Worm (Caenorhabditis elegans) whole organism, young adult: Measurements from ENCODE around the gene idi-1.

Experiments used
- B0019.2 ChIP-seq: fragments of 200-800 bp; sonication (Bioruptor generic); conservative IDR thresholded peaks from 2 replicates; pipeline ENCODE4 v1.3.6; 2022; ENCODE audit warnings: missing genetic modification reagents, missing genetic modification characterization, missing compliant biosample characterization
- B0261.1 ChIP-seq: sonication (generic microtip); optimal IDR thresholded peaks from 2 replicates; lab custom pipeline; 2016; ENCODE audit warnings: mild to moderate bottlenecking, missing genetic modification characterization, moderate library complexity, missing compliant biosample characterization
- F33H1.4 ChIP-seq: fragments of 200-800 bp; sonication (Bioruptor generic); IDR thresholded peaks from 2 replicates; pipeline ENCODE4 v1.3.6; 2022; ENCODE audit warnings: missing genetic modification reagents, missing genetic modification characterization, missing compliant biosample characterization
- F49E8.2 ChIP-seq: sonication (generic microtip); optimal IDR thresholded peaks from 3 replicates; lab custom pipeline; 2017; ENCODE audit warnings: missing genetic modification characterization, mild to moderate bottlenecking, missing compliant biosample characterization, antibody characterized with exemption, moderate library complexity; ENCODE audit not compliant: insufficient read depth
- Y67H2A.10 ChIP-seq: fragments of 200-800 bp; sonication (Bioruptor generic); conservative IDR thresholded peaks from 2 replicates; pipeline ENCODE4 v1.3.6; 2022; ENCODE audit warnings: missing genetic modification reagents, missing genetic modification characterization, missing compliant biosample characterization
- Y79H2A.3 ChIP-seq: fragments of 200-800 bp; sonication (Bioruptor generic); conservative IDR thresholded peaks from 2 replicates; pipeline ENCODE4 v1.3.6; 2022; ENCODE audit warnings: missing genetic modification reagents, missing genetic modification characterization, missing compliant biosample characterization
- ZK185.1 ChIP-seq: sonication (generic microtip); optimal IDR thresholded peaks from 2 replicates; lab custom pipeline; 2016; ENCODE audit warnings: mild to moderate bottlenecking, missing genetic modification characterization, missing compliant biosample characterization; ENCODE audit not compliant: poor library complexity, severe bottlenecking
- akir-1 ChIP-seq: fragments of 200-800 bp; sonication (Bioruptor generic); optimal IDR thresholded peaks from 2 replicates; lab custom pipeline; 2018; ENCODE audit warnings: mild to moderate bottlenecking, missing genetic modification characterization, moderate library complexity, missing compliant biosample characterization
- ama-1 ChIP-seq, 3 experiments: fragments of 150-350 bp in 1 of 3; sonication (generic microtip) in 2 of 3; optimal IDR thresholded peaks; 2 replicates each; lab custom pipeline; 2014 to 2018; ENCODE audit warnings: missing biosample characterization in 2 of 3, missing genetic modification characterization in 2 of 3, missing genetic modification reagents in 2 of 3
- aptf-3 ChIP-seq: fragments of 200-800 bp; sonication (Bioruptor generic); IDR thresholded peaks from 2 replicates; pipeline ENCODE4 v1.3.6; 2022; ENCODE audit warnings: missing genetic modification characterization, missing compliant biosample characterization
- attf-3 ChIP-seq: fragments of 200-800 bp; sonication (Bioruptor generic); conservative IDR thresholded peaks from 2 replicates; pipeline ENCODE4 v1.3.6; 2022; ENCODE audit warnings: missing genetic modification reagents, missing genetic modification characterization, missing compliant biosample characterization
- attf-6 ChIP-seq: fragments of 200-800 bp; sonication (Bioruptor generic); IDR thresholded peaks from 2 replicates; pipeline ENCODE4 v1.3.6; 2022; ENCODE audit warnings: missing genetic modification reagents, missing genetic modification characterization, missing compliant biosample characterization
- cebp-1 ChIP-seq, 2 experiments: fragments of 200-800 bp in 1 of 2; sonication (Bioruptor generic) in 1 of 2; sonication (generic microtip) in 1 of 2; IDR thresholded peaks in 1 of 2; optimal IDR thresholded peaks in 1 of 2; 2 replicates each; pipeline versions ENCODE4 v1.3.6 to Lab custom; 2017 to 2022; ENCODE audit warnings: missing compliant biosample characterization in 2 of 2, missing genetic modification characterization in 2 of 2, mild to moderate bottlenecking in 1 of 2, missing genetic modification reagents in 1 of 2, moderate library complexity in 1 of 2
- cebp-2 ChIP-seq: fragments of 200-800 bp; sonication (Bioruptor generic); IDR thresholded peaks from 2 replicates; pipeline ENCODE4 v1.3.6; 2022; ENCODE audit warnings: missing genetic modification characterization, missing compliant biosample characterization
- ceh-100 ChIP-seq: fragments of 200-800 bp; sonication (Bioruptor generic); IDR thresholded peaks from 2 replicates; pipeline ENCODE4 v1.3.6; 2022; ENCODE audit warnings: missing genetic modification reagents, missing genetic modification characterization, missing compliant biosample characterization
- ceh-40 ChIP-seq: fragments of 200-800 bp; sonication (Bioruptor generic); IDR thresholded peaks from 2 replicates; pipeline ENCODE4 v1.3.6; 2022; ENCODE audit warnings: missing genetic modification characterization, missing compliant biosample characterization
- ceh-79 ChIP-seq: sonication (generic microtip); optimal IDR thresholded peaks from 2 replicates; lab custom pipeline; 2017; ENCODE audit warnings: mild to moderate bottlenecking, missing genetic modification characterization, missing compliant biosample characterization
- chd-7 ChIP-seq: sonication (generic microtip); optimal IDR thresholded peaks from 2 replicates; lab custom pipeline; 2016; ENCODE audit warnings: mild to moderate bottlenecking, missing genetic modification characterization, moderate library complexity, missing compliant biosample characterization
- dox-1 ChIP-seq: fragments of 200-800 bp; sonication (Bioruptor generic); IDR thresholded peaks from 2 replicates; pipeline ENCODE4 v1.3.6; 2022; ENCODE audit warnings: missing genetic modification reagents, missing genetic modification characterization, missing compliant biosample characterization
- efl-1 ChIP-seq: fragments of 150-350 bp; optimal IDR thresholded peaks from 2 replicates; lab custom pipeline; 2014; ENCODE audit warnings: missing biosample characterization, missing genetic modification reagents, missing genetic modification characterization
- egl-18 ChIP-seq: fragments of 200-800 bp; sonication (Bioruptor generic); IDR thresholded peaks from 2 replicates; pipeline ENCODE4 v1.3.6; 2022; ENCODE audit warnings: missing genetic modification reagents, missing genetic modification characterization, missing compliant biosample characterization
- ekl-4 ChIP-seq: fragments of 200-800 bp; sonication (Bioruptor generic); IDR thresholded peaks from 2 replicates; pipeline ENCODE4 v1.3.6; 2022; ENCODE audit warnings: missing genetic modification reagents, missing genetic modification characterization, missing compliant biosample characterization
- hlh-12 ChIP-seq: sonication (generic microtip); optimal IDR thresholded peaks from 2 replicates; lab custom pipeline; 2016; ENCODE audit warnings: missing genetic modification characterization, missing compliant biosample characterization
- hlh-26 ChIP-seq: fragments of 200-800 bp; sonication (Bioruptor generic); conservative IDR thresholded peaks from 2 replicates; pipeline ENCODE4 v1.3.6; 2022; ENCODE audit warnings: missing genetic modification reagents, missing genetic modification characterization, missing compliant biosample characterization
- hmg-1.2 ChIP-seq: fragments of 200-800 bp; sonication (Bioruptor generic); IDR thresholded peaks from 2 replicates; pipeline ENCODE4 v1.3.6; 2022; ENCODE audit warnings: missing genetic modification reagents, missing genetic modification characterization, missing compliant biosample characterization
- lag-1 ChIP-seq: fragments of 200-800 bp; sonication (Bioruptor generic); IDR thresholded peaks from 2 replicates; pipeline ENCODE4 v1.3.6; 2022; ENCODE audit warnings: missing genetic modification reagents, missing genetic modification characterization, missing compliant biosample characterization
- lir-1 ChIP-seq: fragments of 200-800 bp; sonication (Bioruptor generic); conservative IDR thresholded peaks from 2 replicates; pipeline ENCODE4 v1.3.6; 2022; ENCODE audit warnings: missing genetic modification reagents, missing genetic modification characterization, missing compliant biosample characterization
- madf-6 ChIP-seq: fragments of 200-800 bp; sonication (Bioruptor generic); IDR thresholded peaks from 2 replicates; pipeline ENCODE4 v1.3.6; 2022; ENCODE audit warnings: missing genetic modification reagents, missing genetic modification characterization, missing compliant biosample characterization
- mcd-1 ChIP-seq: fragments of 200-800 bp; sonication (Bioruptor generic); IDR thresholded peaks from 2 replicates; pipeline ENCODE4 v1.3.6; 2022; ENCODE audit warnings: missing genetic modification reagents, missing genetic modification characterization, missing compliant biosample characterization
- mel-28 ChIP-seq: sonication (generic microtip); optimal IDR thresholded peaks from 2 replicates; lab custom pipeline; 2016; ENCODE audit warnings: borderline replicate concordance, mild to moderate bottlenecking, missing genetic modification characterization, missing compliant biosample characterization
- mes-4 ChIP-seq: sonication (generic microtip); optimal IDR thresholded peaks from 2 replicates; lab custom pipeline; 2016; ENCODE audit warnings: missing genotype, missing genetic modification characterization, missing compliant biosample characterization
- nfya-1 ChIP-seq: sonication (generic microtip); optimal IDR thresholded peaks from 2 replicates; lab custom pipeline; 2017; ENCODE audit warnings: antibody characterized with exemption, missing compliant biosample characterization, missing genetic modification characterization, borderline replicate concordance; ENCODE audit not compliant: insufficient read depth
- nhr-179 ChIP-seq: sonication (generic microtip); optimal IDR thresholded peaks from 2 replicates; lab custom pipeline; 2016; ENCODE audit warnings: mild to moderate bottlenecking, missing genetic modification characterization, missing compliant biosample characterization
- rcor-1 ChIP-seq: fragments of 200-800 bp; sonication (Bioruptor generic); IDR thresholded peaks from 2 replicates; pipeline ENCODE4 v1.3.6; 2022; ENCODE audit warnings: missing genetic modification reagents, missing genetic modification characterization, missing compliant biosample characterization
- rpc-1 ChIP-seq, 2 experiments: fragments of 150-350 bp in 1 of 2; sonication (generic microtip) in 1 of 2; optimal IDR thresholded peaks; 2 replicates each; lab custom pipeline; 2014 to 2018; ENCODE audit warnings: missing biosample characterization in 1 of 2, missing genetic modification characterization in 1 of 2, missing genetic modification reagents in 1 of 2, missing genotype in 1 of 2
- sdz-38 ChIP-seq: sonication (generic microtip); optimal IDR thresholded peaks from 2 replicates; lab custom pipeline; 2016; ENCODE audit warnings: missing genotype, missing genetic modification characterization, missing compliant biosample characterization
- snpc-3.4 ChIP-seq: sonication (generic microtip); optimal IDR thresholded peaks from 2 replicates; lab custom pipeline; 2017; ENCODE audit warnings: missing genetic modification characterization, mild to moderate bottlenecking, missing compliant biosample characterization, antibody characterized with exemption, moderate library complexity, missing genotype, missing genetic modification reagents
- somi-1 ChIP-seq: fragments of 200-800 bp; sonication (Bioruptor generic); optimal IDR thresholded peaks from 2 replicates; lab custom pipeline; 2018; ENCODE audit warnings: mild to moderate bottlenecking, missing genetic modification characterization, missing compliant biosample characterization
- tbp1 ChIP-seq: fragments of 200-800 bp; sonication (Bioruptor generic); optimal IDR thresholded peaks from 2 replicates; lab custom pipeline; 2018; ENCODE audit warnings: mild to moderate bottlenecking, missing genetic modification characterization, missing compliant biosample characterization
- tbx-9 ChIP-seq: sonication (generic microtip); optimal IDR thresholded peaks from 2 replicates; lab custom pipeline; 2016; ENCODE audit warnings: borderline replicate concordance, missing genetic modification characterization, inconsistent platforms, missing compliant biosample characterization
- tlf-1 ChIP-seq: fragments of 200-800 bp; sonication (Bioruptor generic); optimal IDR thresholded peaks from 2 replicates; lab custom pipeline; 2018; ENCODE audit warnings: mild to moderate bottlenecking, missing genetic modification characterization, missing compliant biosample characterization
- unc-130 ChIP-seq: sonication (generic microtip); optimal IDR thresholded peaks from 2 replicates; lab custom pipeline; 2016; ENCODE audit warnings: missing genetic modification reagents, missing genetic modification characterization, missing compliant biosample characterization
- ztf-28 ChIP-seq: fragments of 200-800 bp; sonication (Bioruptor generic); IDR thresholded peaks from 2 replicates; pipeline ENCODE4 v1.3.6; 2022; ENCODE audit warnings: missing genetic modification reagents, missing genetic modification characterization, missing compliant biosample characterization
- ztf-3 ChIP-seq: fragments of 200-800 bp; sonication (Bioruptor generic); optimal IDR thresholded peaks from 2 replicates; lab custom pipeline; 2018; ENCODE audit warnings: mild to moderate bottlenecking, missing genetic modification characterization, missing compliant biosample characterization
- ztf-6 ChIP-seq: fragments of 200-800 bp; sonication (Bioruptor generic); IDR thresholded peaks from 2 replicates; pipeline ENCODE4 v1.3.6; 2022; ENCODE audit warnings: missing genetic modification reagents, missing genetic modification characterization, missing compliant biosample characterization

idi-1 gene

ce11 chrIII:8099022-8099421 is 7.5 kb downstream of the idi-1 start, which contains the start of gene K06H7.1:
TSS of gene K06H7.1 (plus strand) at chrIII:8099322.
- TF ChIP-seq mel-28 (tag; lab: Kevin White, UChicago) (no peak), lag-1 (GFP tag; lab: Robert Waterston, UW) (no peak), egl-18 (GFP tag; lab: Robert Waterston, UW) (no peak), aptf-3 (GFP tag; lab: Robert Waterston, UW) (no peak), rcor-1 (GFP tag; lab: Robert Waterston, UW) (no peak), mes-4 (tag; lab: Kevin White, UChicago) (no peak), ceh-40 (GFP tag; lab: Robert Waterston, UW) (no peak)

- TF ChIP-seq B0261.1 (tag; lab: Kevin White, UChicago) (no peak), hlh-12 (no peak), somi-1 (GFP tag; lab: Kevin White, UChicago) (no peak), nhr-179 (tag; lab: Kevin White, UChicago) (no peak), tbx-9 (tag; lab: Kevin White, UChicago) (no peak), efl-1 (peak; percentile 98), ztf-3 (no peak), akir-1 (GFP tag; lab: Kevin White, UChicago) (no peak), ZK185.1 (tag; lab: Kevin White, UChicago) (no peak), nfya-1 (tag; lab: Kevin White, UChicago) (no peak), ztf-28 (GFP tag; lab: Robert Waterston, UW) (no peak), cebp-2 (no peak), attf-3 (GFP tag; lab: Robert Waterston, UW) (peak; percentile 54), chd-7 (tag; lab: Kevin White, UChicago) (no peak), hmg-1.2 (GFP tag; lab: Robert Waterston, UW) (peak; percentile 63; the same call in 1 of the 2 replicates), Y67H2A.10 (GFP tag; lab: Robert Waterston, UW) (no peak), rpc-1 (optimal IDR thresholded peaks at IDR 0.05; lab: Kevin White, UChicago) (no peak), rpc-1 (tag; optimal IDR thresholded peaks at IDR 0.05; lab: Kevin White, UChicago) (no peak), lir-1 (GFP tag; lab: Robert Waterston, UW) (no peak), snpc-3.4 (tag; lab: Kevin White, UChicago) (peak; percentile 87), madf-6 (GFP tag; lab: Robert Waterston, UW) (peak; percentile 97), cebp-1 (GFP tag; IDR thresholded peaks at IDR 0.05; lab: Robert Waterston, UW) (no peak), cebp-1 (tag; optimal IDR thresholded peaks at IDR 0.05; lab: Kevin White, UChicago) (no peak), ekl-4 (GFP tag; lab: Robert Waterston, UW) (no peak; the same call in none of the 2 replicates), tlf-1 (GFP tag; lab: Kevin White, UChicago) (peak; percentile 88), ceh-79 (no peak), ama-1 (optimal IDR thresholded peaks at IDR 0.05; lab: Kevin White, UChicago) (no peak), ama-1 (GFP tag; optimal IDR thresholded peaks at IDR 0.05; lab: Kevin White, UChicago) (no peak), F49E8.2 (tag; lab: Kevin White, UChicago) (peak; percentile 69), B0019.2 (GFP tag; lab: Robert Waterston, UW) (peak; percentile 84), attf-6 (GFP tag; lab: Robert Waterston, UW) (no peak), sdz-38 (no peak), hlh-26 (no peak), dox-1 (GFP tag; lab: Robert Waterston, UW) (peak; percentile 85), ztf-6 (GFP tag; lab: Robert Waterston, UW) (no peak), lag-1 (GFP tag; lab: Robert Waterston, UW) (no peak), ceh-100 (GFP tag; lab: Robert Waterston, UW) (no peak), Y79H2A.3 (GFP tag; lab: Robert Waterston, UW) (no peak), mes-4 (tag; lab: Kevin White, UChicago) (no peak), mcd-1 (GFP tag; lab: Robert Waterston, UW) (peak; percentile 54), F33H1.4 (GFP tag; lab: Robert Waterston, UW) (peak; percentile 95), unc-130 (GFP tag; lab: Kevin White, UChicago) (peak; percentile 77), tbp1 (peak; percentile 49)
These were observed 9.5 kb downstream of the idi-1 start, which contains the start of gene plk-1 for ce11 chrIII:8100960-8101359. TSS of gene plk-1 (plus strand) at chrIII:8101348.
